Fruit fly (Drosophila melanogaster): Measurements from ENCODE around the gene CG13314.

- TF ChIP-seq CTCF (optimal IDR thresholded peaks at IDR 0.05) (no peak), CG8478 (optimal IDR thresholded peaks at IDR 0.05) (no peak)
Observed at dm6 chr3L:8950955-8951354, 30.6 kb upstream of the CG13314 start.

All from S2 (cell line).